Fruit fly (Drosophila melanogaster) whole organism, embryonic: ENCODE data around the gene CG32647.

Experiments
- C15 ChIP-seq: fragments of 200-800 bp; sonication (Bioruptor generic); IDR thresholded peaks from 3 replicates; pipeline ENCODE4 v1.3.6; 2022; ENCODE audit warnings: missing biosample characterization, missing genetic modification characterization
- CG10654 ChIP-seq: fragments of 200-800 bp; sonication (Bioruptor generic); optimal IDR thresholded peaks from 2 replicates; lab custom pipeline; 2016; ENCODE audit warnings: missing biosample characterization, missing genetic modification characterization
- CG11093 ChIP-seq: fragments of 200-800 bp; sonication (Bioruptor generic); IDR thresholded peaks from 3 replicates; pipeline ENCODE4 v1.3.6; 2022; ENCODE audit warnings: missing biosample characterization, missing genetic modification characterization
- CG11456 ChIP-seq: fragments of 200-800 bp; sonication (Bioruptor generic); IDR thresholded peaks from 3 replicates; pipeline ENCODE4 v1.3.6; 2022; ENCODE audit warnings: missing biosample characterization, missing genetic modification characterization
- CG11695 ChIP-seq: fragments of 200-800 bp; sonication (Bioruptor generic); IDR thresholded peaks from 3 replicates; pipeline ENCODE4 v1.3.6; 2022; ENCODE audit warnings: missing biosample characterization, missing genetic modification characterization
- CG1233 ChIP-seq: fragments of 200-800 bp; sonication (Bioruptor generic); optimal IDR thresholded peaks from 4 replicates; lab custom pipeline; 2018; ENCODE audit warnings: missing biosample characterization, mild to moderate bottlenecking, missing genetic modification characterization
- CG13296 ChIP-seq: fragments of 200-800 bp; sonication (Bioruptor generic); optimal IDR thresholded peaks from 3 replicates; lab custom pipeline; 2018; ENCODE audit warnings: missing biosample characterization, mild to moderate bottlenecking, missing genetic modification characterization
- CG14014 ChIP-seq: fragments of 200-800 bp; sonication (Bioruptor generic); IDR thresholded peaks from 2 replicates; pipeline ENCODE4 v1.3.6; 2022; ENCODE audit warnings: missing biosample characterization, missing genetic modification characterization
- CG16779 ChIP-seq: fragments of 200-800 bp; sonication (Bioruptor generic); IDR thresholded peaks from 2 replicates; pipeline ENCODE4 v1.3.6; 2022; ENCODE audit warnings: missing biosample characterization, missing genetic modification characterization
- CG17385 ChIP-seq: fragments of 200-800 bp; sonication (Bioruptor generic); optimal IDR thresholded peaks from 3 replicates; lab custom pipeline; 2018; ENCODE audit warnings: missing biosample characterization, mild to moderate bottlenecking, missing genetic modification characterization
- CG18262 ChIP-seq: fragments of 200-800 bp; optimal IDR thresholded peaks from 3 replicates; lab custom pipeline; 2019; ENCODE audit warnings: missing biosample characterization, mild to moderate bottlenecking, missing genetic modification characterization, moderate library complexity
- CG30403 ChIP-seq: fragments of 200-800 bp; sonication (Bioruptor generic); optimal IDR thresholded peaks from 3 replicates; lab custom pipeline; 2016; ENCODE audit warnings: missing biosample characterization, missing genetic modification characterization
- CG34422 ChIP-seq: fragments of 200-800 bp; sonication (Bioruptor generic); IDR thresholded peaks from 3 replicates; pipeline ENCODE4 v1.3.6; 2022; ENCODE audit warnings: missing biosample characterization, missing genetic modification characterization
- CG4424 ChIP-seq: fragments of 200-800 bp; sonication (Bioruptor generic); optimal IDR thresholded peaks from 3 replicates; lab custom pipeline; 2016; ENCODE audit warnings: missing biosample characterization, missing genetic modification characterization
- CG6683 ChIP-seq: fragments of 200-800 bp; sonication (Bioruptor generic); optimal IDR thresholded peaks from 2 replicates; lab custom pipeline; 2017; ENCODE audit warnings: missing biosample characterization, mild to moderate bottlenecking, missing genetic modification characterization, missing genetic modification reagents
- CG7556 ChIP-seq: fragments of 200-800 bp; sonication (Bioruptor generic); optimal IDR thresholded peaks from 2 replicates; lab custom pipeline; 2017; ENCODE audit warnings: missing biosample characterization, mild to moderate bottlenecking, missing genetic modification characterization
- CG8281 ChIP-seq: fragments of 200-800 bp; sonication (Bioruptor generic); optimal IDR thresholded peaks from 2 replicates; lab custom pipeline; 2018; ENCODE audit warnings: missing biosample characterization, mild to moderate bottlenecking, missing genetic modification characterization, moderate library complexity
- CG8388 ChIP-seq: fragments of 200-800 bp; sonication (Bioruptor generic); optimal IDR thresholded peaks from 2 replicates; lab custom pipeline; 2019; ENCODE audit warnings: missing biosample characterization, mild to moderate bottlenecking, missing genetic modification characterization, moderate library complexity
- CG8924 ChIP-seq: fragments of 200-800 bp; optimal IDR thresholded peaks from 3 replicates; lab custom pipeline; 2019; ENCODE audit warnings: missing biosample characterization, mild to moderate bottlenecking, missing genetic modification characterization, moderate library complexity
- CG9727 ChIP-seq: fragments of 200-800 bp; sonication (Bioruptor generic); optimal IDR thresholded peaks from 3 replicates; lab custom pipeline; 2017; ENCODE audit warnings: missing biosample characterization, mild to moderate bottlenecking, missing genetic modification characterization
- CG9932 ChIP-seq: fragments of 200-800 bp; sonication (Bioruptor generic); IDR thresholded peaks from 2 replicates; pipeline ENCODE4 v1.3.6; 2022; ENCODE audit warnings: missing biosample characterization, missing genetic modification characterization
- CTCF ChIP-seq: fragments of 200-800 bp; sonication (Bioruptor generic); optimal IDR thresholded peaks from 2 replicates; lab custom pipeline; 2017; ENCODE audit warnings: missing biosample characterization, mild to moderate bottlenecking, missing genetic modification characterization, moderate library complexity
- Camta ChIP-seq: fragments of 200-800 bp; sonication (Bioruptor generic); optimal IDR thresholded peaks from 2 replicates; lab custom pipeline; 2016; ENCODE audit warnings: missing biosample characterization, missing genetic modification characterization
- D19A ChIP-seq: fragments of 200-800 bp; optimal IDR thresholded peaks from 3 replicates; lab custom pipeline; 2019; ENCODE audit warnings: missing biosample characterization, mild to moderate bottlenecking, missing genetic modification characterization, moderate library complexity
- E2f1 ChIP-seq: fragments of 200-800 bp; sonication (Bioruptor generic); IDR thresholded peaks from 2 replicates; pipeline ENCODE4 v1.3.6; 2022; ENCODE audit warnings: missing biosample characterization, missing genetic modification characterization
- ERR ChIP-seq: fragments of 200-800 bp; sonication (Bioruptor generic); optimal IDR thresholded peaks from 2 replicates; lab custom pipeline; 2016; ENCODE audit warnings: missing biosample characterization, missing genetic modification characterization
- Ets97D ChIP-seq: fragments of 200-800 bp; sonication (Bioruptor generic); optimal IDR thresholded peaks from 3 replicates; lab custom pipeline; 2016; ENCODE audit warnings: missing biosample characterization, missing genetic modification characterization
- Hmr ChIP-seq: fragments of 200-800 bp; sonication (Bioruptor generic); optimal IDR thresholded peaks from 3 replicates; lab custom pipeline; 2017; ENCODE audit warnings: mild to moderate bottlenecking, missing biosample characterization, missing genetic modification reagents, missing genetic modification characterization
- Hr51 ChIP-seq, 2 experiments: fragments of 200-800 bp; sonication (Bioruptor generic); optimal IDR thresholded peaks; 2 replicates in 1 of 2; 3 replicates in 1 of 2; lab custom pipeline; 2016 to 2018; ENCODE audit warnings: missing biosample characterization in 2 of 2, missing genetic modification characterization in 2 of 2, mild to moderate bottlenecking in 1 of 2, moderate library complexity in 1 of 2
- Med ChIP-seq: fragments of 200-800 bp; sonication (Bioruptor generic); peaks from one replicate; lab custom pipeline; 2016; ENCODE audit warnings: missing biosample characterization, missing genetic modification characterization, mild to moderate bottlenecking, inconsistent platforms, moderate library complexity
- Oaz ChIP-seq: fragments of 200-800 bp; sonication (Bioruptor generic); IDR thresholded peaks from 2 replicates; pipeline ENCODE4 v1.3.6; 2022; ENCODE audit warnings: missing biosample characterization, missing genetic modification characterization
- Oli ChIP-seq: fragments of 200-800 bp; sonication (Bioruptor generic); optimal IDR thresholded peaks from 2 replicates; lab custom pipeline; 2018; ENCODE audit warnings: missing biosample characterization, mild to moderate bottlenecking, missing genetic modification characterization, moderate library complexity
- Ptx1 ChIP-seq: fragments of 200-800 bp; sonication (Bioruptor generic); IDR thresholded peaks from 2 replicates; pipeline ENCODE4 v1.3.6; 2022; ENCODE audit warnings: missing biosample characterization, missing genetic modification characterization
- Ssrp ChIP-seq: fragments of 200-800 bp; sonication (Bioruptor generic); optimal IDR thresholded peaks from 2 replicates; lab custom pipeline; 2018; ENCODE audit warnings: missing biosample characterization, mild to moderate bottlenecking, missing genetic modification characterization, moderate library complexity
- bcd ChIP-seq: fragments of 200-800 bp; sonication (Bioruptor generic); optimal IDR thresholded peaks from 2 replicates; lab custom pipeline; 2017; ENCODE audit warnings: missing biosample characterization, mild to moderate bottlenecking, missing genetic modification characterization
- caup ChIP-seq: fragments of 200-800 bp; sonication (Bioruptor generic); optimal IDR thresholded peaks from 3 replicates; lab custom pipeline; 2017; ENCODE audit warnings: missing biosample characterization, mild to moderate bottlenecking, missing genetic modification characterization, moderate library complexity; ENCODE audit not compliant: severe bottlenecking
- corto ChIP-seq: fragments of 200-800 bp; sonication (Bioruptor generic); optimal IDR thresholded peaks from 2 replicates; lab custom pipeline; 2016; ENCODE audit warnings: missing biosample characterization, mild to moderate bottlenecking, missing genetic modification characterization, moderate library complexity
- croc ChIP-seq: fragments of 200-800 bp; sonication (Bioruptor generic); conservative IDR thresholded peaks from 3 replicates; pipeline ENCODE4 v1.3.6; 2022; ENCODE audit warnings: missing biosample characterization, missing genetic modification characterization
- crp ChIP-seq, 2 experiments: fragments of 200-800 bp; sonication (Bioruptor generic); optimal IDR thresholded peaks; 2 replicates in 1 of 2; 3 replicates in 1 of 2; lab custom pipeline; 2017; ENCODE audit warnings: missing biosample characterization in 2 of 2, missing genetic modification characterization in 2 of 2, mild to moderate bottlenecking in 1 of 2, moderate library complexity in 1 of 2
- dpn ChIP-seq, 2 experiments: fragments of 200-800 bp; sonication (Bioruptor generic); optimal IDR thresholded peaks; 3 replicates each; lab custom pipeline; 2016; ENCODE audit warnings: missing biosample characterization in 2 of 2, missing genetic modification characterization in 2 of 2
- ind ChIP-seq: fragments of 200-800 bp; sonication (Bioruptor generic); optimal IDR thresholded peaks from 3 replicates; lab custom pipeline; 2016; ENCODE audit warnings: missing biosample characterization, missing genetic modification characterization
- kni ChIP-seq: fragments of 200-800 bp; sonication (Bioruptor generic); optimal IDR thresholded peaks from 3 replicates; lab custom pipeline; 2017; ENCODE audit warnings: mild to moderate bottlenecking, missing biosample characterization, missing genetic modification reagents, missing genetic modification characterization
- nau ChIP-seq: fragments of 200-800 bp; sonication (Bioruptor generic); optimal IDR thresholded peaks from 3 replicates; lab custom pipeline; 2017; ENCODE audit warnings: missing biosample characterization, mild to moderate bottlenecking, missing genetic modification characterization, missing genetic modification reagents
- org-1 ChIP-seq: fragments of 200-800 bp; sonication (Bioruptor generic); optimal IDR thresholded peaks from 2 replicates; lab custom pipeline; 2017; ENCODE audit warnings: missing biosample characterization, missing genetic modification characterization
- pros ChIP-seq: fragments of 200-800 bp; sonication (Bioruptor generic); optimal IDR thresholded peaks from 3 replicates; lab custom pipeline; 2019; ENCODE audit warnings: missing biosample characterization, mild to moderate bottlenecking, missing genetic modification characterization, moderate library complexity
- ranshi ChIP-seq: fragments of 200-800 bp; sonication (Bioruptor generic); IDR thresholded peaks from 2 replicates; pipeline ENCODE4 v1.3.6; 2022; ENCODE audit warnings: missing biosample characterization, missing genetic modification characterization
- tin ChIP-seq: fragments of 200-800 bp; sonication (Bioruptor generic); optimal IDR thresholded peaks from 3 replicates; lab custom pipeline; 2016; ENCODE audit warnings: missing biosample characterization, missing genetic modification characterization
- unpg ChIP-seq: fragments of 200-800 bp; sonication (Bioruptor generic); optimal IDR thresholded peaks from 3 replicates; lab custom pipeline; 2018; ENCODE audit warnings: missing biosample characterization, mild to moderate bottlenecking, missing genetic modification characterization, moderate library complexity

CG32647 gene

dm6 chrX:12747746-12748710, 36.7 kb downstream of the CG32647 start (continued):
- TF ChIP-seq CG14014, result no peak
- 0 out of 3 replicates have a peak, but pooled peaks have one; percentile 31 for TF ChIP-seq CG11695
- peak; percentile 74 for TF ChIP-seq CG8388 (GFP tag; lab: Kevin White, UChicago)
- peak; percentile 33 for TF ChIP-seq ind (GFP tag; lab: Kevin White, UChicago)
- no peak for TF ChIP-seq CG11093 (GFP tag; lab: Robert Waterston, UW)
- TF ChIP-seq CG9727 (GFP tag; lab: Kevin White, UChicago), result peak; percentile 77
- peak; percentile 49 for TF ChIP-seq CG1233 (GFP tag; lab: Kevin White, UChicago)
- TF ChIP-seq crp (GFP tag; optimal IDR thresholded peaks at IDR 0.05; lab: Kevin White, UChicago), result no peak
- peak; percentile 29; the same call in 2 of the 3 replicates for TF ChIP-seq croc
- TF ChIP-seq Ets97D (GFP tag; lab: Kevin White, UChicago), result no peak
- TF ChIP-seq CG18262 (tag; lab: Kevin White, UChicago), result peak; percentile 88
- TF ChIP-seq Camta (GFP tag; lab: Kevin White, UChicago), result no peak
- no peak for TF ChIP-seq CG16779 (GFP tag; lab: Robert Waterston, UW)
- TF ChIP-seq nau (GFP tag; lab: Kevin White, UChicago), result no peak
- TF ChIP-seq CG8281, result peak; percentile 30
- no peak for TF ChIP-seq kni (GFP tag; lab: Kevin White, UChicago)
- TF ChIP-seq Ssrp (tag; lab: Kevin White, UChicago), result peak; percentile 62
- TF ChIP-seq Med (GFP tag; lab: Kevin White, UChicago), result peak; percentile 38
- TF ChIP-seq Oli (tag; lab: Kevin White, UChicago), result peak; percentile 70
- TF ChIP-seq dpn (GFP tag; optimal IDR thresholded peaks at IDR 0.05; lab: Kevin White, UChicago), result peak in 1 of 2 experiments; percentile 7
- peak; percentile 38 for TF ChIP-seq org-1 (GFP tag; lab: Kevin White, UChicago)
- TF ChIP-seq CG4424 (GFP tag; lab: Kevin White, UChicago), result peak; percentile 53
- no peak for TF ChIP-seq corto (GFP tag; lab: Kevin White, UChicago)
- TF ChIP-seq E2f1, result peak; percentile 40
- peak in 1 of 2 experiments; percentile 78 for TF ChIP-seq Hr51 (GFP tag; optimal IDR thresholded peaks at IDR 0.05; lab: Kevin White, UChicago)
- peak; percentile 54 for TF ChIP-seq Ptx1 (GFP tag; lab: Robert Waterston, UW)
- TF ChIP-seq bcd, result peak; percentile 35
- no peak for TF ChIP-seq CTCF (GFP tag; lab: Kevin White, UChicago)
- TF ChIP-seq CG34422, result no peak
- TF ChIP-seq D19A (tag; lab: Kevin White, UChicago), result peak; percentile 79
- TF ChIP-seq CG17385 (GFP tag; lab: Kevin White, UChicago), result peak; percentile 32
- TF ChIP-seq CG30403 (GFP tag; lab: Kevin White, UChicago), result peak; percentile 49
- peak; percentile 15 for TF ChIP-seq CG10654 (GFP tag; lab: Kevin White, UChicago)
- TF ChIP-seq ranshi (GFP tag; lab: Robert Waterston, UW), result 0 out of 2 replicates have a peak, but pooled peaks have one; percentile 52
- TF ChIP-seq CG6683 (GFP tag; lab: Kevin White, UChicago), result peak; percentile 26
- peak; percentile 36 for TF ChIP-seq tin (GFP tag; lab: Kevin White, UChicago)
- TF ChIP-seq Oaz (GFP tag; lab: Robert Waterston, UW), result no peak
- no peak for TF ChIP-seq CG11456 (GFP tag; lab: Robert Waterston, UW)
- TF ChIP-seq CG13296 (GFP tag; lab: Kevin White, UChicago), result peak; percentile 26
- no peak for TF ChIP-seq CG9932
- TF ChIP-seq C15 (GFP tag; lab: Robert Waterston, UW), result no peak
- peak; percentile 37 for TF ChIP-seq caup
- peak; percentile 76 for TF ChIP-seq CG7556 (GFP tag; lab: Kevin White, UChicago)
- TF ChIP-seq pros (GFP tag; lab: Kevin White, UChicago), result peak; percentile 81
- peak; percentile 63 for TF ChIP-seq Hmr (GFP tag; lab: Kevin White, UChicago)
- TF ChIP-seq CG8924 (tag; lab: Kevin White, UChicago), result peak; percentile 89
- peak; percentile 69 for TF ChIP-seq unpg (GFP tag; lab: Kevin White, UChicago)
- no peak for TF ChIP-seq ERR (GFP tag; lab: Kevin White, UChicago)
